Worm (Caenorhabditis elegans) whole organism, L2 larva: ENCODE data around the gene scb-1.

ENCODE experiments used
- C34F6.9 ChIP-seq: fragments of 150-350 bp; optimal IDR thresholded peaks from 2 replicates; lab custom pipeline; 2014; ENCODE audit warnings: missing biosample characterization, missing genetic modification characterization
- ZK546.5 ChIP-seq: sonication (generic microtip); optimal IDR thresholded peaks from 2 replicates; lab custom pipeline; 2017; ENCODE audit warnings: missing biosample characterization, missing genetic modification characterization
- ceh-82 ChIP-seq: fragments of 150-350 bp; optimal IDR thresholded peaks from 2 replicates; lab custom pipeline; 2014; ENCODE audit warnings: missing biosample characterization, missing genetic modification characterization
- dmd-4 ChIP-seq: sonication (generic microtip); optimal IDR thresholded peaks from 2 replicates; lab custom pipeline; 2017; ENCODE audit warnings: missing biosample characterization, missing genetic modification characterization
- mab-5 ChIP-seq: fragments of 150-350 bp; optimal IDR thresholded peaks from 2 replicates; lab custom pipeline; 2014; ENCODE audit warnings: missing biosample characterization, missing genetic modification characterization
- mdl-1 ChIP-seq, 2 experiments: fragments of 150-350 bp in 1 of 2; sonication (generic microtip) in 1 of 2; optimal IDR thresholded peaks; 2 replicates each; lab custom pipeline; 2017; ENCODE audit warnings: missing biosample characterization in 2 of 2, missing genetic modification characterization in 2 of 2
- nhr-10 ChIP-seq: sonication (generic microtip); optimal IDR thresholded peaks from 2 replicates; lab custom pipeline; 2017; ENCODE audit warnings: missing biosample characterization, missing genetic modification characterization
- nhr-12 ChIP-seq: fragments of 150-350 bp; optimal IDR thresholded peaks from 2 replicates; lab custom pipeline; 2014; ENCODE audit warnings: missing biosample characterization, missing genetic modification characterization
- nhr-129 ChIP-seq: fragments of 150-350 bp; optimal IDR thresholded peaks from 2 replicates; lab custom pipeline; 2014; ENCODE audit warnings: missing biosample characterization, missing genetic modification characterization
- sma-9 ChIP-seq, 2 experiments: fragments of 150-350 bp in 1 of 2; sonication (generic microtip) in 1 of 2; optimal IDR thresholded peaks; 2 replicates each; lab custom pipeline; 2014 to 2016; ENCODE audit warnings: missing genetic modification characterization in 2 of 2, mild to moderate bottlenecking in 1 of 2, missing biosample characterization in 1 of 2, missing compliant biosample characterization in 1 of 2, missing genetic modification reagents in 1 of 2, moderate library complexity in 1 of 2
- snpc-4 ChIP-seq: fragments of 150-350 bp; optimal IDR thresholded peaks from 2 replicates; lab custom pipeline; 2014; ENCODE audit warnings: missing biosample characterization, missing genetic modification characterization
- unc-62 ChIP-seq: fragments of 150-350 bp; optimal IDR thresholded peaks from 2 replicates; lab custom pipeline; 2014; ENCODE audit warnings: missing biosample characterization, missing genetic modification reagents, missing genetic modification characterization
- ztf-11 ChIP-seq: sonication (generic microtip); optimal IDR thresholded peaks from 2 replicates; lab custom pipeline; 2017; ENCODE audit warnings: missing biosample characterization, missing genetic modification characterization

- TF ChIP-seq sma-9 (GFP tag; optimal IDR thresholded peaks at IDR 0.05; lab: Kevin White, UChicago) (peak; percentile 48), sma-9 (tag; optimal IDR thresholded peaks at IDR 0.05; lab: Kevin White, UChicago) (no peak), ztf-11 (no peak), unc-62 (no peak), dmd-4 (tag; lab: Kevin White, UChicago) (no peak), mab-5 (tag; lab: Kevin White, UChicago) (peak; percentile 56), nhr-10 (tag; lab: Kevin White, UChicago) (no peak), C34F6.9 (tag; lab: Kevin White, UChicago) (peak; percentile 65), ZK546.5 (tag; lab: Kevin White, UChicago) (no peak), nhr-12 (tag; lab: Kevin White, UChicago) (no peak), ceh-82 (tag; lab: Kevin White, UChicago) (no peak), mdl-1 (tag; optimal IDR thresholded peaks at IDR 0.05; lab: Kevin White, UChicago) (no peak), snpc-4 (tag; lab: Kevin White, UChicago) (no peak), nhr-129 (peak; percentile 71)
Observed at ce11 chrV:11113041-11113574, 6.4 kb downstream of the scb-1 start, which contains the start of gene erfa-3.
